Worm (Caenorhabditis elegans) whole organism, midembryonic: ENCODE results near the gene T02B11.4.
"Not testable (repeated sequence)": the region's sequence is repeated elsewhere in the genome, so short reads cannot be mapped to it uniquely, and the experiment has no call there.

Source experiments
- cog-1 ChIP-seq: sonication (generic microtip); optimal IDR thresholded peaks from 2 replicates; lab custom pipeline; 2016; ENCODE audit warnings: missing genetic modification characterization, missing compliant biosample characterization
- flt-1 ChIP-seq: fragments of 200-800 bp; sonication (Bioruptor generic); IDR thresholded peaks from 2 replicates; pipeline ENCODE4 v1.3.6; 2022; ENCODE audit warnings: missing genetic modification characterization, missing compliant biosample characterization
- ref-1 ChIP-seq: fragments of 200-800 bp; sonication (Bioruptor generic); conservative IDR thresholded peaks from 2 replicates; pipeline ENCODE4 v1.3.6; 2022; ENCODE audit warnings: missing genetic modification reagents, missing genetic modification characterization, missing compliant biosample characterization
- ztf-23 ChIP-seq: fragments of 200-800 bp; sonication (Bioruptor generic); IDR thresholded peaks from 2 replicates; pipeline ENCODE4 v1.3.6; 2022; ENCODE audit warnings: missing genetic modification reagents, missing genetic modification characterization, missing compliant biosample characterization
- ztf-29 ChIP-seq: fragments of 200-800 bp; sonication (Bioruptor generic); IDR thresholded peaks from 2 replicates; pipeline ENCODE4 v1.3.6; 2022; ENCODE audit warnings: missing genetic modification reagents, missing genetic modification characterization, missing compliant biosample characterization

- not testable (repeated sequence) for TF ChIP-seq cog-1 (tag; lab: Kevin White, UChicago); ztf-29 (GFP tag; lab: Robert Waterston, UW); flt-1; ref-1; ztf-23
These were observed 31.9 kb downstream of the T02B11.4 start, which contains the start of the genes K09C6.7 and K09C6.10 for ce11 chrV:838984-839471.
